Fruit fly (Drosophila melanogaster): Measurements from ENCODE around the gene Spn28F.

Gene Spn28F

dm6 chr2L:8279400-8280065, 37.9 kb upstream of the Spn28F start (continued):
- peak; percentile 56 for TF ChIP-seq Atf3 (GFP tag; optimal IDR thresholded peaks at IDR 0.05)
- TF ChIP-seq Bgb (GFP tag; IDR thresholded peaks at IDR 0.05; ENCODE audit: partially characterized antibody): no peak
- TF ChIP-seq eve (GFP tag; optimal IDR thresholded peaks at IDR 0.05): peak in 1 of 2 experiments; percentile 58
- TF ChIP-seq fd102C (GFP tag; optimal IDR thresholded peaks at IDR 0.05): peak; percentile 22
- TF ChIP-seq z (GFP tag; IDR thresholded peaks at IDR 0.05): no peak; the same call in 2 of the 3 replicates
- TF ChIP-seq cato (GFP tag; optimal IDR thresholded peaks at IDR 0.05; ENCODE audit: borderline replicate concordance): peak; percentile 10
- no peak for TF ChIP-seq Adf1 (GFP tag; IDR thresholded peaks at IDR 0.05)
- no peak for TF ChIP-seq CG9817 (tag; optimal IDR thresholded peaks at IDR 0.05)
- no peak for TF ChIP-seq tll (GFP tag; optimal IDR thresholded peaks at IDR 0.05)
- TF ChIP-seq ems (GFP tag; optimal IDR thresholded peaks at IDR 0.05): peak; percentile 30
- peak; percentile 7; the same call in 1 of the 2 replicates for TF ChIP-seq CG32532 (GFP tag; IDR thresholded peaks at IDR 0.05)
- TF ChIP-seq CG1603 (tag; optimal IDR thresholded peaks at IDR 0.05): peak; percentile 78
- peak; percentile 29 for TF ChIP-seq Usf (GFP tag; optimal IDR thresholded peaks at IDR 0.05)
- TF ChIP-seq Atf6 (GFP tag; IDR thresholded peaks at IDR 0.05): no peak
- TF ChIP-seq CG10565 (GFP tag; optimal IDR thresholded peaks at IDR 0.05): no peak
- no peak for TF ChIP-seq pan (optimal IDR thresholded peaks at IDR 0.05)
- TF ChIP-seq pan (GFP tag; optimal IDR thresholded peaks at IDR 0.05 in 1 of 2, IDR thresholded peaks at IDR 0.05 in 1 of 2): peak in 1 of 2 experiments; percentile 42
- TF ChIP-seq sens (GFP tag): peak; percentile 98
- peak; percentile 74 for TF ChIP-seq CG4820 (GFP tag; optimal IDR thresholded peaks at IDR 0.05)
- TF ChIP-seq CG14710 (tag; optimal IDR thresholded peaks at IDR 0.05): peak; percentile 88
- peak; percentile 63 for TF ChIP-seq CG30431 (GFP tag; optimal IDR thresholded peaks at IDR 0.05)
- no peak for TF ChIP-seq CG12071 (GFP tag; optimal IDR thresholded peaks at IDR 0.05)
- TF ChIP-seq corto (GFP tag; optimal IDR thresholded peaks at IDR 0.05): peak; percentile 94
- peak; percentile 74 for TF ChIP-seq CG8924 (tag; optimal IDR thresholded peaks at IDR 0.05)
- TF ChIP-seq tgo (GFP tag; IDR thresholded peaks at IDR 0.05): peak; percentile 33; the same call in 1 of the 3 replicates
- peak; percentile 7 for TF ChIP-seq Dip3 (GFP tag; optimal IDR thresholded peaks at IDR 0.05)
- peak; percentile 71; the same call in 1 of the 2 replicates for TF ChIP-seq chm (GFP tag; IDR thresholded peaks at IDR 0.05)
- TF ChIP-seq p53 (GFP tag; optimal IDR thresholded peaks at IDR 0.05): no peak
- peak; percentile 32; the same call in 1 of the 2 replicates for TF ChIP-seq CG3847 (GFP tag; IDR thresholded peaks at IDR 0.05)
- no peak for TF ChIP-seq Dek (tag; optimal IDR thresholded peaks at IDR 0.05)
- TF ChIP-seq HLH54F (GFP tag; optimal IDR thresholded peaks at IDR 0.05): peak; percentile 5
- TF ChIP-seq CG8290 (GFP tag; optimal IDR thresholded peaks at IDR 0.05): peak; percentile 64
- no peak for TF ChIP-seq CG8290 (tag; optimal IDR thresholded peaks at IDR 0.05)
- TF ChIP-seq Hey (tag; optimal IDR thresholded peaks at IDR 0.05): no peak
- TF ChIP-seq CG11695 (GFP tag; IDR thresholded peaks at IDR 0.05): peak; percentile 67; the same call in 1 of the 3 replicates
- peak; percentile 74 for TF ChIP-seq CG7839 (tag; optimal IDR thresholded peaks at IDR 0.05)
- peak; percentile 52 for TF ChIP-seq Dad (GFP tag; optimal IDR thresholded peaks at IDR 0.05)
- no peak for TF ChIP-seq btn (GFP tag; optimal IDR thresholded peaks at IDR 0.05)
- TF ChIP-seq CG33213 (GFP tag; optimal IDR thresholded peaks at IDR 0.05): peak; percentile 60
- TF ChIP-seq crp (GFP tag; optimal IDR thresholded peaks at IDR 0.05): no peak
- peak in 1 of 2 experiments; percentile 0 for TF ChIP-seq Hr78 (GFP tag; optimal IDR thresholded peaks at IDR 0.05)
- TF ChIP-seq D (optimal IDR thresholded peaks at IDR 0.05): no peak
- peak; percentile 73 for TF ChIP-seq D (GFP tag; optimal IDR thresholded peaks at IDR 0.05)
- no peak for TF ChIP-seq CG11085 (GFP tag; IDR thresholded peaks at IDR 0.05)
- TF ChIP-seq CG1024 (GFP tag; IDR thresholded peaks at IDR 0.05): peak; percentile 56
- TF ChIP-seq slbo (GFP tag; IDR thresholded peaks at IDR 0.05): peak; percentile 36
- TF ChIP-seq CG12299 (tag; optimal IDR thresholded peaks at IDR 0.05): no peak
- TF ChIP-seq crol (GFP tag; IDR thresholded peaks at IDR 0.05): peak; percentile 32; the same call in 1 of the 2 replicates
- TF ChIP-seq Dref (GFP tag; IDR thresholded peaks at IDR 0.05): no peak
- peak; percentile 63 for TF ChIP-seq lmd (GFP tag; IDR thresholded peaks at IDR 0.05)
